Fruit fly (Drosophila melanogaster) whole organism, embryonic: ENCODE data around the gene Pa1.

Experiments
- ATbp ChIP-seq: fragments of 200-800 bp; sonication (Bioruptor generic); optimal IDR thresholded peaks from 2 replicates; lab custom pipeline; 2017; ENCODE audit warnings: missing biosample characterization, mild to moderate bottlenecking, missing genetic modification characterization, missing genetic modification reagents
- BEAF-32 ChIP-seq: fragments of 200-800 bp; sonication (Bioruptor generic); optimal IDR thresholded peaks from 3 replicates; lab custom pipeline; 2017; ENCODE audit warnings: missing biosample characterization, missing genetic modification characterization, mild to moderate bottlenecking, moderate library complexity, missing genetic modification reagents
- CG10267 ChIP-seq: fragments of 200-800 bp; sonication (Bioruptor generic); optimal IDR thresholded peaks from 2 replicates; lab custom pipeline; 2018; ENCODE audit warnings: missing biosample characterization, mild to moderate bottlenecking, missing genetic modification characterization, moderate library complexity
- CG11093 ChIP-seq: fragments of 200-800 bp; sonication (Bioruptor generic); IDR thresholded peaks from 3 replicates; pipeline ENCODE4 v1.3.6; 2022; ENCODE audit warnings: missing biosample characterization, missing genetic modification characterization
- CG11504 ChIP-seq: fragments of 200-800 bp; sonication (Bioruptor generic); optimal IDR thresholded peaks from 3 replicates; lab custom pipeline; 2019; ENCODE audit warnings: missing biosample characterization, mild to moderate bottlenecking, missing genetic modification characterization, moderate library complexity
- CG12659 ChIP-seq: fragments of 200-800 bp; sonication (Bioruptor generic); optimal IDR thresholded peaks from 3 replicates; lab custom pipeline; 2017; ENCODE audit warnings: mild to moderate bottlenecking, missing biosample characterization, missing genetic modification reagents, missing genetic modification characterization
- CG13287 ChIP-seq: fragments of 200-800 bp; sonication (Bioruptor generic); IDR thresholded peaks from 2 replicates; pipeline ENCODE4 v1.3.6; 2022; ENCODE audit warnings: missing biosample characterization, missing genetic modification characterization; ENCODE audit not compliant: partially characterized antibody
- CG14014 ChIP-seq: fragments of 200-800 bp; sonication (Bioruptor generic); IDR thresholded peaks from 2 replicates; pipeline ENCODE4 v1.3.6; 2022; ENCODE audit warnings: missing biosample characterization, missing genetic modification characterization
- CG15514 ChIP-seq: fragments of 200-800 bp; sonication (Bioruptor generic); optimal IDR thresholded peaks from 3 replicates; lab custom pipeline; 2017; ENCODE audit warnings: missing biosample characterization, missing genetic modification characterization, mild to moderate bottlenecking, moderate library complexity, missing genetic modification reagents
- CG16815 ChIP-seq: fragments of 200-800 bp; sonication (Bioruptor generic); optimal IDR thresholded peaks from 3 replicates; lab custom pipeline; 2017; ENCODE audit warnings: missing biosample characterization, mild to moderate bottlenecking, missing genetic modification characterization
- CG2129 ChIP-seq: fragments of 200-800 bp; sonication (Bioruptor generic); IDR thresholded peaks from 2 replicates; pipeline ENCODE4 v1.3.6; 2022; ENCODE audit warnings: missing biosample characterization, missing genetic modification characterization; ENCODE audit not compliant: partially characterized antibody
- CG2202 ChIP-seq: fragments of 200-800 bp; sonication (Bioruptor generic); optimal IDR thresholded peaks from 2 replicates; lab custom pipeline; 2018; ENCODE audit warnings: missing biosample characterization, mild to moderate bottlenecking, missing genetic modification characterization
- CG32772 ChIP-seq: fragments of 200-800 bp; sonication (Bioruptor generic); IDR thresholded peaks from 2 replicates; pipeline ENCODE4 v1.3.6; 2022; ENCODE audit warnings: missing biosample characterization, missing genetic modification characterization
- CG3281 ChIP-seq: fragments of 200-800 bp; sonication (Bioruptor generic); optimal IDR thresholded peaks from 3 replicates; lab custom pipeline; 2017; ENCODE audit warnings: missing biosample characterization, mild to moderate bottlenecking, missing genetic modification characterization
- CG4617 ChIP-seq: fragments of 200-800 bp; sonication (Bioruptor generic); optimal IDR thresholded peaks from 3 replicates; lab custom pipeline; 2016; ENCODE audit warnings: missing biosample characterization, missing genetic modification characterization, borderline replicate concordance
- CG6689 ChIP-seq: fragments of 200-800 bp; sonication (Bioruptor generic); IDR thresholded peaks from 2 replicates; pipeline ENCODE4 v1.3.6; 2022; ENCODE audit warnings: missing biosample characterization, missing genetic modification characterization
- CG8089 ChIP-seq: fragments of 200-800 bp; sonication (Bioruptor generic); optimal IDR thresholded peaks from 3 replicates; lab custom pipeline; 2016; ENCODE audit warnings: missing biosample characterization, missing genetic modification characterization
- CHES-1-like ChIP-seq: fragments of 200-800 bp; sonication (Bioruptor generic); optimal IDR thresholded peaks from 2 replicates; lab custom pipeline; 2016; ENCODE audit warnings: missing biosample characterization, missing genetic modification characterization
- CTCF ChIP-seq: fragments of 200-800 bp; sonication (Bioruptor generic); optimal IDR thresholded peaks from 2 replicates; lab custom pipeline; 2017; ENCODE audit warnings: missing biosample characterization, mild to moderate bottlenecking, missing genetic modification characterization, moderate library complexity
- Dll ChIP-seq: fragments of 200-800 bp; sonication (Bioruptor generic); IDR thresholded peaks from 4 replicates; pipeline ENCODE4 v1.3.6; 2022; ENCODE audit warnings: missing biosample characterization, missing genetic modification characterization; ENCODE audit not compliant: partially characterized antibody
- Dref ChIP-seq: fragments of 200-800 bp; sonication (Bioruptor generic); IDR thresholded peaks from 2 replicates; pipeline ENCODE4 v1.3.6; 2022; ENCODE audit warnings: missing biosample characterization, missing genetic modification characterization
- E2f2 ChIP-seq: fragments of 200-800 bp; sonication (Bioruptor generic); IDR thresholded peaks from 2 replicates; pipeline ENCODE4 v1.3.6; 2022; ENCODE audit warnings: missing biosample characterization, missing genetic modification characterization
- ERR ChIP-seq: fragments of 200-800 bp; sonication (Bioruptor generic); optimal IDR thresholded peaks from 2 replicates; lab custom pipeline; 2016; ENCODE audit warnings: missing biosample characterization, missing genetic modification characterization
- H2.0 ChIP-seq: fragments of 200-800 bp; sonication (Bioruptor generic); IDR thresholded peaks from 2 replicates; pipeline ENCODE4 v1.3.6; 2022; ENCODE audit warnings: missing biosample characterization, missing genetic modification characterization
- Hr39 ChIP-seq: fragments of >200 bp; optimal IDR thresholded peaks from 2 replicates; lab custom pipeline; 2017
- Kr ChIP-seq: fragments of 200-800 bp; sonication (Bioruptor generic); optimal IDR thresholded peaks from 2 replicates; lab custom pipeline; 2017; ENCODE audit warnings: missing biosample characterization, mild to moderate bottlenecking, missing genetic modification characterization
- MBD-R2 ChIP-seq: fragments of 200-800 bp; sonication (Bioruptor generic); IDR thresholded peaks from 2 replicates; pipeline ENCODE4 v1.3.6; 2022; ENCODE audit warnings: missing biosample characterization, missing genetic modification characterization
- MESR4 ChIP-seq: fragments of 200-800 bp; sonication (Bioruptor generic); optimal IDR thresholded peaks from 2 replicates; lab custom pipeline; 2018; ENCODE audit warnings: missing biosample characterization, mild to moderate bottlenecking, missing genetic modification characterization, moderate library complexity
- MTF-1 ChIP-seq: fragments of 200-800 bp; sonication (Bioruptor generic); optimal IDR thresholded peaks from 2 replicates; lab custom pipeline; 2018; ENCODE audit warnings: missing biosample characterization, mild to moderate bottlenecking, missing genetic modification characterization, borderline replicate concordance
- NC2α ChIP-seq: fragments of 200-800 bp; sonication (Bioruptor generic); optimal IDR thresholded peaks from 2 replicates; lab custom pipeline; 2016; ENCODE audit warnings: missing biosample characterization, missing genetic modification characterization
- NK7.1 ChIP-seq: fragments of 200-800 bp; sonication (Bioruptor generic); optimal IDR thresholded peaks from 3 replicates; lab custom pipeline; 2016; ENCODE audit warnings: missing biosample characterization, missing genetic modification characterization
- Ravus ChIP-seq: fragments of 200-800 bp; sonication (Bioruptor generic); IDR thresholded peaks from 2 replicates; pipeline ENCODE4 v1.3.6; 2022; ENCODE audit warnings: missing biosample characterization, missing genetic modification characterization
- Scr ChIP-seq: fragments of 200-800 bp; sonication (Bioruptor generic); IDR thresholded peaks from 2 replicates; pipeline ENCODE4 v1.3.6; 2022; ENCODE audit warnings: missing biosample characterization, missing genetic modification characterization; ENCODE audit not compliant: partially characterized antibody
- Six4 ChIP-seq: fragments of 200-800 bp; sonication (Bioruptor generic); optimal IDR thresholded peaks from 2 replicates; lab custom pipeline; 2016; ENCODE audit warnings: missing biosample characterization, missing genetic modification characterization
- Sry-δ ChIP-seq: fragments of 200-800 bp; sonication (Bioruptor generic); optimal IDR thresholded peaks from 2 replicates; lab custom pipeline; 2016; ENCODE audit warnings: missing biosample characterization, missing genetic modification characterization
- Usf ChIP-seq: fragments of 200-800 bp; sonication (Bioruptor generic); optimal IDR thresholded peaks from 2 replicates; lab custom pipeline; 2017; ENCODE audit warnings: missing genotype, missing biosample characterization, missing genetic modification characterization
- YL-1 ChIP-seq: fragments of 200-800 bp; sonication (Bioruptor generic); optimal IDR thresholded peaks from 3 replicates; lab custom pipeline; 2017; ENCODE audit warnings: missing biosample characterization, mild to moderate bottlenecking, missing genetic modification characterization
- bigmax ChIP-seq: fragments of 200-800 bp; sonication (Bioruptor generic); optimal IDR thresholded peaks from 2 replicates; lab custom pipeline; 2018; ENCODE audit warnings: missing biosample characterization, mild to moderate bottlenecking, missing genetic modification characterization
- cg ChIP-seq: fragments of 200-800 bp; sonication (Bioruptor generic); optimal IDR thresholded peaks from 3 replicates; lab custom pipeline; 2019; ENCODE audit warnings: missing biosample characterization, mild to moderate bottlenecking, missing genetic modification characterization, moderate library complexity
- gfzf ChIP-seq: fragments of 200-800 bp; sonication (Bioruptor generic); optimal IDR thresholded peaks from 2 replicates; lab custom pipeline; 2016; ENCODE audit warnings: missing biosample characterization, mild to moderate bottlenecking, missing genetic modification characterization, moderate library complexity
- jigr1 ChIP-seq: fragments of 200-800 bp; sonication (Bioruptor generic); IDR thresholded peaks from 3 replicates; pipeline ENCODE4 v1.3.6; 2022; ENCODE audit warnings: missing biosample characterization, missing genetic modification characterization
- jing ChIP-seq: fragments of 200-800 bp; sonication (Bioruptor generic); optimal IDR thresholded peaks from 2 replicates; lab custom pipeline; 2018; ENCODE audit warnings: missing biosample characterization, mild to moderate bottlenecking, missing genetic modification characterization
- knrl ChIP-seq: fragments of 200-800 bp; sonication (Bioruptor generic); IDR thresholded peaks from 3 replicates; pipeline ENCODE4 v1.3.6; 2022; ENCODE audit warnings: missing biosample characterization, missing genetic modification characterization; ENCODE audit not compliant: partially characterized antibody
- mld ChIP-seq: fragments of 200-800 bp; sonication (Bioruptor generic); IDR thresholded peaks from 3 replicates; pipeline ENCODE4 v1.3.6; 2022; ENCODE audit warnings: missing biosample characterization, missing genetic modification characterization; ENCODE audit not compliant: partially characterized antibody
- row ChIP-seq: fragments of 200-800 bp; sonication (Bioruptor generic); IDR thresholded peaks from 3 replicates; pipeline ENCODE4 v1.3.6; 2022; ENCODE audit warnings: missing biosample characterization, missing genetic modification characterization
- scrt ChIP-seq: fragments of 200-800 bp; sonication (Bioruptor generic); optimal IDR thresholded peaks from 2 replicates; lab custom pipeline; 2018; ENCODE audit warnings: missing biosample characterization, mild to moderate bottlenecking, missing genetic modification characterization, moderate library complexity
- sima ChIP-seq: fragments of 200-800 bp; sonication (Bioruptor generic); optimal IDR thresholded peaks from 2 replicates; lab custom pipeline; 2016; ENCODE audit warnings: missing biosample characterization, missing genetic modification characterization
- sna ChIP-seq: fragments of 200-800 bp; sonication (Bioruptor generic); IDR thresholded peaks from 2 replicates; pipeline ENCODE4 v1.3.6; 2022; ENCODE audit warnings: missing biosample characterization, missing genetic modification characterization; ENCODE audit not compliant: partially characterized antibody
- sr ChIP-seq: fragments of 200-800 bp; sonication (Bioruptor generic); IDR thresholded peaks from 3 replicates; pipeline ENCODE4 v1.3.6; 2022; ENCODE audit warnings: missing biosample characterization, missing genetic modification characterization
- trem ChIP-seq: fragments of 200-800 bp; optimal IDR thresholded peaks from 3 replicates; lab custom pipeline; 2019; ENCODE audit warnings: missing biosample characterization, mild to moderate bottlenecking, missing genetic modification characterization, moderate library complexity

Gene Pa1

dm6 chrX:11342771-11343170 is 16.3 kb upstream of the Pa1 start (continued):
- TF ChIP-seq Hr39, result no peak
- TF ChIP-seq jing (GFP tag; lab: Kevin White, UChicago), result no peak
- no peak for TF ChIP-seq CG12659 (GFP tag; lab: Kevin White, UChicago)
- TF ChIP-seq CG2202 (tag; lab: Kevin White, UChicago), result no peak
- TF ChIP-seq sna (GFP tag; lab: Robert Waterston, UW), result no peak
- no peak for TF ChIP-seq ATbp (GFP tag; lab: Kevin White, UChicago)
- TF ChIP-seq mld, result no peak

- TF ChIP-seq CTCF (GFP tag; lab: Kevin White, UChicago) (peak; percentile 51), sna (GFP tag; lab: Robert Waterston, UW) (no peak), bigmax (no peak), row (GFP tag; lab: Robert Waterston, UW) (0 out of 3 replicates have a peak, but pooled peaks have one; percentile 20), CG13287 (GFP tag; lab: Robert Waterston, UW) (0 out of 2 replicates have a peak, but pooled peaks have one; percentile 25), CG8089 (GFP tag; lab: Kevin White, UChicago) (no peak), Dref (GFP tag; lab: Robert Waterston, UW) (peak; percentile 37), Dll (GFP tag; lab: Robert Waterston, UW) (no peak), CG3281 (GFP tag; lab: Kevin White, UChicago) (no peak), CG14014 (no peak), Six4 (GFP tag; lab: Kevin White, UChicago) (no peak), CG2129 (GFP tag; lab: Robert Waterston, UW) (no peak), knrl (GFP tag; lab: Robert Waterston, UW) (no peak), CG4617 (GFP tag; lab: Kevin White, UChicago) (peak; percentile 47), CG32772 (GFP tag; lab: Robert Waterston, UW) (no peak), NK7.1 (GFP tag; lab: Kevin White, UChicago) (no peak), Sry-δ (peak; percentile 32), gfzf (peak; percentile 50), YL-1 (GFP tag; lab: Kevin White, UChicago) (peak; percentile 19), Ravus (GFP tag; lab: Robert Waterston, UW) (no peak), MTF-1 (no peak), MESR4 (GFP tag; lab: Kevin White, UChicago) (peak; percentile 48), CG16815 (GFP tag; lab: Kevin White, UChicago) (no peak), Scr (no peak), NC2α (no peak), trem (peak; percentile 37), CHES-1-like (GFP tag; lab: Kevin White, UChicago) (peak; percentile 3), CG6689 (peak; percentile 65), cg (no peak), CG11093 (GFP tag; lab: Robert Waterston, UW) (no peak), MBD-R2 (GFP tag; lab: Robert Waterston, UW) (peak; percentile 82), sima (GFP tag; lab: Kevin White, UChicago) (no peak), CG11504 (no peak), E2f2 (GFP tag; lab: Robert Waterston, UW) (peak; percentile 64), scrt (GFP tag; lab: Kevin White, UChicago) (no peak), sr (GFP tag; lab: Robert Waterston, UW) (no peak), CG10267 (peak; percentile 27), Kr (GFP tag; lab: Kevin White, UChicago) (no peak), Usf (GFP tag; lab: Kevin White, UChicago) (no peak), jigr1 (GFP tag; lab: Robert Waterston, UW) (no peak), H2.0 (GFP tag; lab: Robert Waterston, UW) (no peak), BEAF-32 (peak; percentile 31), ERR (GFP tag; lab: Kevin White, UChicago) (no peak), CG15514 (GFP tag; lab: Kevin White, UChicago) (peak; percentile 29)
These were observed 11.2 kb upstream of the Pa1 start, which contains the start of the genes GCS1 and CG11756 for dm6 chrX:11347809-11348208. Gene GCS1, minus strand, starts transcription at chrX:11348001. Gene CG11756, plus strand, starts transcription at chrX:11348120.
